Worm (Caenorhabditis elegans) whole organism, midembryonic: Measurements from ENCODE around the gene C45B2.2.

Experiments used
- T22C8.4 ChIP-seq: fragments of 200-800 bp; sonication (Bioruptor generic); IDR thresholded peaks from 2 replicates; pipeline ENCODE4 v1.3.6; 2022; ENCODE audit warnings: missing genetic modification characterization, missing compliant biosample characterization
- cog-1 ChIP-seq: sonication (generic microtip); optimal IDR thresholded peaks from 2 replicates; lab custom pipeline; 2016; ENCODE audit warnings: missing genetic modification characterization, missing compliant biosample characterization
- flt-1 ChIP-seq: fragments of 200-800 bp; sonication (Bioruptor generic); IDR thresholded peaks from 2 replicates; pipeline ENCODE4 v1.3.6; 2022; ENCODE audit warnings: missing genetic modification characterization, missing compliant biosample characterization
- klf-2 ChIP-seq: fragments of 200-800 bp; sonication (Bioruptor generic); conservative IDR thresholded peaks from 2 replicates; pipeline ENCODE4 v1.3.6; 2022; ENCODE audit warnings: missing genetic modification reagents, missing genetic modification characterization, missing compliant biosample characterization
- tab-1 ChIP-seq: fragments of 200-800 bp; sonication (Bioruptor generic); IDR thresholded peaks from 2 replicates; pipeline ENCODE4 v1.3.6; 2022; ENCODE audit warnings: missing genetic modification characterization, missing compliant biosample characterization
- ztf-23 ChIP-seq: fragments of 200-800 bp; sonication (Bioruptor generic); IDR thresholded peaks from 2 replicates; pipeline ENCODE4 v1.3.6; 2022; ENCODE audit warnings: missing genetic modification reagents, missing genetic modification characterization, missing compliant biosample characterization
- ztf-29 ChIP-seq: fragments of 200-800 bp; sonication (Bioruptor generic); IDR thresholded peaks from 2 replicates; pipeline ENCODE4 v1.3.6; 2022; ENCODE audit warnings: missing genetic modification reagents, missing genetic modification characterization, missing compliant biosample characterization

DNA sequence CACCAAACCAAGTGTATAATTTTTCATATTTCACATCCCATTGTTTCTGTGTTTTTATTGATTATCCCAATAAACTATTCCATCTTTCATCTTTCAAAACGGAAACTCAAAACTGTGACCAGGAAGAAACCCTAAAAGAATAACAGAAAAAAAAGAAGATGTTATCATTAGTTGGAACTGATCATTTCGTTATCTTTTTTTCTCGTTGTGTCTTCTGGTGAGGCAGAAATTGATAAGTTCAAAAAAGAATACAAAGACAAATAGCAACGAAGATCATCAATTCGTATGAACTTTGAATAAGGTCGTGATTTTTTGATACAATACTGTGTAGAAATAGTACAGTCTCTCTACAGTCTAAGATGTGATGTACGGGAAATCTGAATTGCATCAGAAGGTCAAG is 2.7 kb upstream of the C45B2.2 start:
- TF ChIP-seq cog-1 (no peak), T22C8.4 (GFP tag; lab: Robert Waterston, UW) (no peak), klf-2 (GFP tag; lab: Robert Waterston, UW) (no peak), ztf-29 (GFP tag; lab: Robert Waterston, UW) (no peak), ztf-23 (GFP tag; lab: Robert Waterston, UW) (no peak), flt-1 (GFP tag; lab: Robert Waterston, UW) (no peak), tab-1 (no peak)
